Worm (Caenorhabditis elegans) whole organism, early embryonic: ENCODE results near the gene F13A2.10.

ENCODE experiments used
- B0310.2 ChIP-seq: sonication (generic microtip); optimal IDR thresholded peaks from 2 replicates; lab custom pipeline; 2016; ENCODE audit warnings: mild to moderate bottlenecking, missing genetic modification characterization, missing compliant biosample characterization
- F13C5.2 ChIP-seq: sonication (generic microtip); optimal IDR thresholded peaks from 2 replicates; lab custom pipeline; 2017; ENCODE audit warnings: mild to moderate bottlenecking, missing genetic modification characterization, inconsistent platforms, missing compliant biosample characterization
- aly-1 ChIP-seq: sonication (generic microtip); optimal IDR thresholded peaks from 2 replicates; lab custom pipeline; 2016; ENCODE audit warnings: missing genetic modification characterization, missing compliant biosample characterization
- ama-1 ChIP-seq: fragments of 150-350 bp; optimal IDR thresholded peaks from 2 replicates; lab custom pipeline; 2014
- ceh-13 ChIP-seq: fragments of 200-800 bp; sonication (Bioruptor generic); optimal IDR thresholded peaks from 2 replicates; lab custom pipeline; 2018; ENCODE audit warnings: mild to moderate bottlenecking, missing genetic modification characterization, missing compliant biosample characterization
- ceh-36 ChIP-seq: sonication (generic microtip); optimal IDR thresholded peaks from 2 replicates; lab custom pipeline; 2016; ENCODE audit warnings: missing genetic modification characterization, inconsistent platforms, missing compliant biosample characterization
- ets-7 ChIP-seq: sonication (generic microtip); optimal IDR thresholded peaks from 2 replicates; lab custom pipeline; 2016; ENCODE audit warnings: missing genotype, missing genetic modification characterization, missing compliant biosample characterization
- flt-1 ChIP-seq: fragments of 200-800 bp; sonication (Bioruptor generic); IDR thresholded peaks from 2 replicates; pipeline ENCODE4 v1.3.6; 2022; ENCODE audit warnings: missing genetic modification characterization, missing compliant biosample characterization
- hmbx-1 ChIP-seq: sonication (generic microtip); optimal IDR thresholded peaks from 2 replicates; lab custom pipeline; 2016; ENCODE audit warnings: mild to moderate bottlenecking, missing genetic modification characterization, missing compliant biosample characterization
- hmg-4 ChIP-seq: fragments of 200-800 bp; sonication (Bioruptor generic); optimal IDR thresholded peaks from 2 replicates; lab custom pipeline; 2018; ENCODE audit warnings: mild to moderate bottlenecking, missing genetic modification characterization, missing compliant biosample characterization
- hnd-1 ChIP-seq: sonication (generic microtip); optimal IDR thresholded peaks from 2 replicates; lab custom pipeline; 2016; ENCODE audit warnings: missing genetic modification characterization, missing compliant biosample characterization
- pes-1 ChIP-seq: fragments of 200-800 bp; sonication (Bioruptor generic); IDR thresholded peaks from 2 replicates; pipeline ENCODE4 v1.3.6; 2022; ENCODE audit warnings: missing genetic modification reagents, missing genetic modification characterization, missing compliant biosample characterization
- scrt-1 ChIP-seq: fragments of 200-800 bp; sonication (Bioruptor generic); IDR thresholded peaks from 2 replicates; pipeline ENCODE4 v1.3.6; 2022; ENCODE audit warnings: missing genetic modification characterization, missing compliant biosample characterization
- sea-1 ChIP-seq: fragments of 200-800 bp; sonication (Bioruptor generic); conservative IDR thresholded peaks from 2 replicates; pipeline ENCODE4 v1.3.6; 2022; ENCODE audit warnings: missing genetic modification characterization, missing compliant biosample characterization
- tbx-11 ChIP-seq: fragments of 200-800 bp; sonication (Bioruptor generic); IDR thresholded peaks from 2 replicates; pipeline ENCODE4 v1.3.6; 2022; ENCODE audit warnings: missing genetic modification characterization, missing compliant biosample characterization
- tbx-37 ChIP-seq: fragments of 200-800 bp; sonication (Bioruptor generic); conservative IDR thresholded peaks from 2 replicates; pipeline ENCODE4 v1.3.6; 2022; ENCODE audit warnings: missing genetic modification reagents, missing genetic modification characterization, missing compliant biosample characterization
- tra-4 ChIP-seq: sonication (generic microtip); optimal IDR thresholded peaks from 2 replicates; lab custom pipeline; 2017; ENCODE audit warnings: missing genetic modification characterization, missing compliant biosample characterization

The F13A2.10 gene

ce11 chrV:4386173-4386572, at the start of gene F13A2.10:
F13A2.10 (minus strand) TSS chrV:4386273.
- TF ChIP-seq hmg-4 (GFP tag; lab: Kevin White, UChicago) (no peak), hnd-1 (tag; lab: Kevin White, UChicago) (no peak), ama-1 (lab: Kevin White, UChicago) (no peak), B0310.2 (tag; lab: Kevin White, UChicago) (no peak), flt-1 (GFP tag; lab: Robert Waterston, UW) (no peak), ets-7 (tag; lab: Kevin White, UChicago) (no peak), sea-1 (no peak), tbx-11 (GFP tag; lab: Robert Waterston, UW) (no peak), F13C5.2 (tag; lab: Kevin White, UChicago) (no peak), aly-1 (tag; lab: Kevin White, UChicago) (no peak)

ce11 chrV:4435411-4435981, 49.4 kb upstream of the F13A2.10 start, which contains the start of gene Y47D7A.13:
Y47D7A.13 (minus strand) TSS chrV:4435927.
- TF ChIP-seq tbx-37 (GFP tag; lab: Robert Waterston, UW) (no peak), aly-1 (tag; lab: Kevin White, UChicago) (no peak), ama-1 (lab: Kevin White, UChicago) (no peak), tra-4 (no peak), sea-1 (no peak), hmbx-1 (tag; lab: Kevin White, UChicago) (no peak), ceh-13 (GFP tag; lab: Kevin White, UChicago) (no peak), pes-1 (no peak), F13C5.2 (tag; lab: Kevin White, UChicago) (no peak), tbx-11 (GFP tag; lab: Robert Waterston, UW) (no peak), B0310.2 (tag; lab: Kevin White, UChicago) (no peak), ets-7 (tag; lab: Kevin White, UChicago) (no peak), hmg-4 (GFP tag; lab: Kevin White, UChicago) (no peak), flt-1 (GFP tag; lab: Robert Waterston, UW) (no peak), scrt-1 (GFP tag; lab: Robert Waterston, UW) (no peak), hnd-1 (tag; lab: Kevin White, UChicago) (no peak), ceh-36 (tag; lab: Kevin White, UChicago) (no peak)

ce11 chrV:4432783-4433237, 46.7 kb upstream of the F13A2.10 start, which contains the start of gene Y47D7A.15:
Y47D7A.15 (minus strand) TSS chrV:4433187.
- TF ChIP-seq B0310.2 (tag; lab: Kevin White, UChicago), result no peak
- TF ChIP-seq tra-4, result no peak
- TF ChIP-seq tbx-37 (GFP tag; lab: Robert Waterston, UW), result no peak
- no peak for TF ChIP-seq scrt-1 (GFP tag; lab: Robert Waterston, UW)
- no peak for TF ChIP-seq ceh-36 (tag; lab: Kevin White, UChicago)
- no peak for TF ChIP-seq hmg-4 (GFP tag; lab: Kevin White, UChicago)
- no peak for TF ChIP-seq ets-7 (tag; lab: Kevin White, UChicago)
- TF ChIP-seq tbx-11 (GFP tag; lab: Robert Waterston, UW), result no peak

ce11 chrV:4429576-4429975, 43.5 kb upstream of the F13A2.10 start, which contains the start of gene Y47D7A.12:
Y47D7A.12 (minus strand) TSS chrV:4429676.
- TF ChIP-seq tbx-37 (GFP tag; lab: Robert Waterston, UW), result no peak
- TF ChIP-seq B0310.2 (tag; lab: Kevin White, UChicago), result no peak
- no peak for TF ChIP-seq ceh-13 (GFP tag; lab: Kevin White, UChicago)
- no peak for TF ChIP-seq ets-7 (tag; lab: Kevin White, UChicago)
- TF ChIP-seq hmg-4 (GFP tag; lab: Kevin White, UChicago), result no peak
- TF ChIP-seq pes-1, result no peak
- TF ChIP-seq ceh-36 (tag; lab: Kevin White, UChicago), result no peak
- TF ChIP-seq tra-4, result no peak
- no peak for TF ChIP-seq scrt-1 (GFP tag; lab: Robert Waterston, UW)
- no peak for TF ChIP-seq tbx-11 (GFP tag; lab: Robert Waterston, UW)
- no peak for TF ChIP-seq hnd-1 (tag; lab: Kevin White, UChicago)
- no peak for TF ChIP-seq ama-1 (lab: Kevin White, UChicago)
- no peak for TF ChIP-seq aly-1 (tag; lab: Kevin White, UChicago)
- no peak for TF ChIP-seq flt-1 (GFP tag; lab: Robert Waterston, UW)
- no peak for TF ChIP-seq hmbx-1 (tag; lab: Kevin White, UChicago)
- TF ChIP-seq sea-1, result no peak
- no peak for TF ChIP-seq F13C5.2 (tag; lab: Kevin White, UChicago)

ce11 chrV:4428202-4428601, 42.1 kb upstream of the F13A2.10 start, which contains the start of gene Y47D7A.11:
Y47D7A.11 (minus strand) TSS chrV:4428302.
- TF ChIP-seq ets-7 (tag; lab: Kevin White, UChicago) (no peak), ama-1 (lab: Kevin White, UChicago) (no peak), hmbx-1 (tag; lab: Kevin White, UChicago) (no peak), sea-1 (no peak), scrt-1 (GFP tag; lab: Robert Waterston, UW) (no peak), tbx-37 (GFP tag; lab: Robert Waterston, UW) (no peak), tra-4 (no peak), ceh-36 (tag; lab: Kevin White, UChicago) (no peak), F13C5.2 (tag; lab: Kevin White, UChicago) (no peak), hnd-1 (tag; lab: Kevin White, UChicago) (no peak), B0310.2 (tag; lab: Kevin White, UChicago) (no peak), pes-1 (no peak)

ce11 chrV:4423860-4424401, 37.9 kb upstream of the F13A2.10 start, which contains the start of the genes Y47D7A.9 and Y47D7A.19:
Y47D7A.9 (minus strand) TSS chrV:4423960.
Y47D7A.19 (plus strand) TSS chrV:4424351.
- TF ChIP-seq hnd-1 (tag; lab: Kevin White, UChicago) (no peak), pes-1 (no peak), tra-4 (no peak), F13C5.2 (tag; lab: Kevin White, UChicago) (no peak), aly-1 (tag; lab: Kevin White, UChicago) (no peak)
